Worm (Caenorhabditis elegans): Measurements from ENCODE around the gene sre-41.

sre-41 gene

ce11 chrII:12341566-12342223 is 46.4 kb upstream of the sre-41 start (continued):
- TF ChIP-seq efl-1 (optimal IDR thresholded peaks at IDR 0.05), result peak; percentile 19 to 42
- TF ChIP-seq efl-1 (GFP tag; optimal IDR thresholded peaks at IDR 0.05 in 1 of 2), result peak; percentile 58 to 95
- no peak for TF ChIP-seq egl-13 (tag; optimal IDR thresholded peaks at IDR 0.05)

- TF ChIP-seq aha-1 (tag; optimal IDR thresholded peaks at IDR 0.05), result no peak
- no peak for TF ChIP-seq Y116A8C.19 (tag; optimal IDR thresholded peaks at IDR 0.05; ENCODE audit: borderline replicate concordance)
- no peak for TF ChIP-seq ceh-63 (GFP tag; optimal IDR thresholded peaks at IDR 0.05)
- no peak for TF ChIP-seq lin-14 (GFP tag; optimal IDR thresholded peaks at IDR 0.05)
- TF ChIP-seq ztf-4 (tag; optimal IDR thresholded peaks at IDR 0.05), result no peak
- no peak for TF ChIP-seq tlp-1 (tag; optimal IDR thresholded peaks at IDR 0.05)
- no peak for TF ChIP-seq swsn-7 (tag; optimal IDR thresholded peaks at IDR 0.05)
- TF ChIP-seq hlh-4 (tag; optimal IDR thresholded peaks at IDR 0.05), result no peak
Observed at ce11 chrII:12342928-12343327, 45.2 kb upstream of the sre-41 start.

- TF ChIP-seq unc-30 (tag; optimal IDR thresholded peaks at IDR 0.05) (no peak), ceh-82 (tag; optimal IDR thresholded peaks at IDR 0.05) (no peak), dpl-1 (GFP tag; optimal IDR thresholded peaks at IDR 0.05) (no peak), egl-27 (tag; optimal IDR thresholded peaks at IDR 0.05) (no peak), aly-2 (tag; optimal IDR thresholded peaks at IDR 0.05) (no peak), ceh-88 (GFP tag; IDR thresholded peaks at IDR 0.05) (no peak), pag-3 (tag; optimal IDR thresholded peaks at IDR 0.05; ENCODE audit: borderline replicate concordance, insufficient read depth) (no peak), blmp-1 (tag; optimal IDR thresholded peaks at IDR 0.05) (no peak), ceh-63 (GFP tag; optimal IDR thresholded peaks at IDR 0.05) (no peak)
Observed at ce11 chrII:12343710-12344109, 44.4 kb upstream of the sre-41 start.

DNA sequence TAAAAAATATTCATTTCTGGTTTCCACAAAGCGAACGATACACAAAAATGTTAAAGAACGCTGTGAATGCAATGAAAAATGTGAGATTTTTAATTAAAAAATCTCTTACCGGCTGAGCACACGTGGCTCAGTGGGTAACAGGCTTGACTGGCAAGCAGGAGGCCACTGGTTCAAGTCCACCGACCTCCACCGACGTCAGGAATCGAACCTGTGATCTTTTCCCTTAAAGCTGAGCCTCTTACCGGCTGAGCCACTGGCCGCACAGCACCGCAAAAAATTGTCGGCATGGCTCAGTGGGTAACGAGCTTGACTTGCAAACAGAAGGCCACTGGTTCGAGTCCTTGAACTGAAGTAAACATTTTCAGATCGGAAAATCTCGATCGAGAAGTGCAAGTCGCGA is 43.3 kb upstream of the sre-41 start, which contains the start of gene C44C11.6:
TSS of gene C44C11.6 (plus strand) at position 23 of the 400 bp plus-strand sequence.
- TF ChIP-seq isw-1 (GFP tag; IDR thresholded peaks at IDR 0.05) (no peak), nhr-71 (tag; optimal IDR thresholded peaks at IDR 0.05) (peak; percentile 23), ces-1 (GFP tag; optimal IDR thresholded peaks at IDR 0.05) (no peak), fkh-10 (GFP tag; optimal IDR thresholded peaks at IDR 0.05) (no peak), rnt-1 (tag; optimal IDR thresholded peaks at IDR 0.05) (peak; percentile 23), hlh-17 (GFP tag; optimal IDR thresholded peaks at IDR 0.05; ENCODE audit: borderline replicate concordance) (no peak)

DNA sequence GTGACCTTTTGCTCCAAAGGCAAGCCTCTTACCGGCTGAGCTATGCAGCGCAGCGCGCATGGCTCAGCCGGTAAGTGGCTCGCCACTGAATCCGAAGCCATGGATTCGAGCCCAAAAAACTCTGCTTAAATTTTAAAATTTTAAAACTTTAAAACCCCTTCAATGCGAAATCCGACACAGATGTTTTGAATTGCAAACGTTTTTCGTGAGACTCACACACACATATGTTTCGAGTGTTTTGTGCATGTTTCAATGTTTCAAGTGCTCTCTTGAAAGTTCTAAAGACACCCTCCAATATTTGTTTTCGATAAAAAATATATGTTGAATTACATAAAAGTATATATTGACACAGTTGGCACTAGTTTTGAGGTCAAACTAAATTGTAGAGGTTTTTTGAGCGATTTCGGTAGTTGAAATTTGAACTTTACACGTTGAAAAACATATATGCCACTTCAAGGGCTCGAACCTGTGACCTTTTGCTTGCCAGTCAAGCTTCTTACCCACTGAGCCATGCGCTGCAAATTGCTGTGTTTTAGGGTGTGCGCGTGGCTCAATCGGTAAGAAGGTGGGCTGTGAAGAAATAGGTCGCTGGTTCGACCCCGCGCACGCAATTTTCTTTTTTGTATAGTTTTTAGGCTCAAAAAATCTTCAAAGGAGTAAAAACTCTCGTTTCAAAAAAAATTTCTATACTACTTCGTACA is 41.6 kb upstream of the sre-41 start:
- no peak for TF ChIP-seq ztf-4 (tag; optimal IDR thresholded peaks at IDR 0.05)
- peak; percentile 74 for TF ChIP-seq fkh-4 (tag; optimal IDR thresholded peaks at IDR 0.05; ENCODE audit: borderline replicate concordance)
- TF ChIP-seq lir-3 (tag; optimal IDR thresholded peaks at IDR 0.05; ENCODE audit: poor library complexity), result peak; percentile 19
- no peak for TF ChIP-seq efl-1 (optimal IDR thresholded peaks at IDR 0.05)
- peak in 1 of 2 experiments; percentile 83 for TF ChIP-seq efl-1 (GFP tag; optimal IDR thresholded peaks at IDR 0.05 in 1 of 2)
- TF ChIP-seq elt-2 (tag; optimal IDR thresholded peaks at IDR 0.05), result no peak
- TF ChIP-seq ets-5 (GFP tag; IDR thresholded peaks at IDR 0.05), result 0 out of 2 replicates have a peak, but pooled peaks have one; percentile 59
- peak; percentile 82 for TF ChIP-seq dsc-1 (tag; optimal IDR thresholded peaks at IDR 0.05)
- peak; percentile 7 for TF ChIP-seq lin-14 (GFP tag; optimal IDR thresholded peaks at IDR 0.05)

Measured in whole organism, L1 larva.